Fruit fly (Drosophila melanogaster) whole organism, pupa: ENCODE results near the gene CG4080.

Experiments
- CG10348 ChIP-seq: fragments of 200-800 bp; sonication (Bioruptor generic); IDR thresholded peaks from 2 replicates; pipeline ENCODE4 v1.3.6; 2022; ENCODE audit warnings: missing biosample characterization, missing genetic modification characterization
- CG13204 ChIP-seq: fragments of 200-800 bp; sonication (Bioruptor generic); optimal IDR thresholded peaks from 2 replicates; lab custom pipeline; 2018; ENCODE audit warnings: missing biosample characterization, mild to moderate bottlenecking, missing genetic modification characterization, moderate library complexity
- CG17806 ChIP-seq: fragments of 200-800 bp; sonication (Bioruptor generic); optimal IDR thresholded peaks from 2 replicates; lab custom pipeline; 2018; ENCODE audit warnings: missing biosample characterization, mild to moderate bottlenecking, missing genetic modification characterization, moderate library complexity
- Snoo ChIP-seq: fragments of 200-800 bp; sonication (Bioruptor generic); optimal IDR thresholded peaks from 3 replicates; lab custom pipeline; 2017; ENCODE audit warnings: missing biosample characterization, mild to moderate bottlenecking, missing genetic modification characterization, inconsistent platforms
- fd96Ca ChIP-seq: fragments of 200-800 bp; sonication (Bioruptor generic); IDR thresholded peaks from 3 replicates; pipeline ENCODE4 v1.3.6; 2022; ENCODE audit warnings: missing biosample characterization, missing genetic modification characterization
- gl ChIP-seq: fragments of 200-800 bp; sonication (Bioruptor generic); optimal IDR thresholded peaks from 2 replicates; lab custom pipeline; 2018; ENCODE audit warnings: missing biosample characterization, mild to moderate bottlenecking, missing genetic modification characterization

dm6 chr3L:9339021-9339420, 60.0 kb downstream of the CG4080 start:
- TF ChIP-seq Snoo (tag; lab: Kevin White, UChicago) = no peak
- no peak for TF ChIP-seq fd96Ca
- no peak for TF ChIP-seq gl (tag; lab: Kevin White, UChicago)
- no peak for TF ChIP-seq CG10348 (GFP tag; lab: Robert Waterston, UW)
- no peak for TF ChIP-seq CG13204 (GFP tag; lab: Kevin White, UChicago)
- TF ChIP-seq CG17806 = no peak
